Worm (Caenorhabditis elegans) whole organism, L2 larva: ENCODE measurements around the gene T25D3.4.

ENCODE experiments used
- C34F6.9 ChIP-seq: fragments of 150-350 bp; optimal IDR thresholded peaks from 2 replicates; lab custom pipeline; 2014; ENCODE audit warnings: missing biosample characterization, missing genetic modification characterization
- F13H6.1 ChIP-seq: sonication (generic microtip); optimal IDR thresholded peaks from 2 replicates; lab custom pipeline; 2016; ENCODE audit warnings: missing genetic modification characterization, missing compliant biosample characterization
- R02D3.7 ChIP-seq: fragments of 150-350 bp; optimal IDR thresholded peaks from 2 replicates; lab custom pipeline; 2014; ENCODE audit warnings: missing biosample characterization, missing genetic modification characterization
- ZK546.5 ChIP-seq: sonication (generic microtip); optimal IDR thresholded peaks from 2 replicates; lab custom pipeline; 2017; ENCODE audit warnings: missing biosample characterization, missing genetic modification characterization
- alr-1 ChIP-seq: fragments of 150-350 bp; optimal IDR thresholded peaks from 2 replicates; lab custom pipeline; 2014; ENCODE audit warnings: missing biosample characterization, missing genetic modification characterization
- blmp-1 ChIP-seq: sonication (generic microtip); optimal IDR thresholded peaks from 2 replicates; lab custom pipeline; 2017; ENCODE audit warnings: missing genetic modification characterization, mild to moderate bottlenecking, missing compliant biosample characterization, antibody characterized with exemption, moderate library complexity; ENCODE audit not compliant: insufficient read depth
- ceh-16 ChIP-seq: fragments of 150-350 bp; optimal IDR thresholded peaks from 2 replicates; lab custom pipeline; 2014; ENCODE audit warnings: missing biosample characterization, missing genetic modification characterization
- crh-2 ChIP-seq: sonication (generic microtip); optimal IDR thresholded peaks from 2 replicates; lab custom pipeline; 2017; ENCODE audit warnings: missing biosample characterization, missing genetic modification characterization
- dmd-4 ChIP-seq: sonication (generic microtip); optimal IDR thresholded peaks from 2 replicates; lab custom pipeline; 2017; ENCODE audit warnings: missing biosample characterization, missing genetic modification characterization
- elt-1 ChIP-seq: fragments of 150-350 bp; optimal IDR thresholded peaks from 2 replicates; lab custom pipeline; 2014; ENCODE audit warnings: missing biosample characterization, missing genetic modification characterization
- elt-3 ChIP-seq: sonication (generic microtip); optimal IDR thresholded peaks from 2 replicates; lab custom pipeline; 2017; ENCODE audit warnings: missing biosample characterization, missing genetic modification characterization
- fos-1 ChIP-seq: fragments of 150-350 bp; optimal IDR thresholded peaks from 2 replicates; lab custom pipeline; 2014; ENCODE audit warnings: missing biosample characterization, missing genetic modification characterization
- gmeb-1 ChIP-seq: fragments of 150-350 bp; optimal IDR thresholded peaks from 2 replicates; lab custom pipeline; 2014; ENCODE audit warnings: missing biosample characterization, missing genetic modification characterization
- lin-11 ChIP-seq: fragments of 150-350 bp; sonication (generic microtip); optimal IDR thresholded peaks from 2 replicates; lab custom pipeline; 2014; ENCODE audit warnings: missing biosample characterization, missing genetic modification characterization, inconsistent platforms, mixed read lengths
- lin-13 ChIP-seq: fragments of 150-350 bp; optimal IDR thresholded peaks from 2 replicates; lab custom pipeline; 2014; ENCODE audit warnings: missing biosample characterization, missing genetic modification reagents, missing genetic modification characterization
- lsy-2 ChIP-seq, 2 experiments: fragments of 150-350 bp in 1 of 2; sonication (generic microtip) in 1 of 2; optimal IDR thresholded peaks; 2 replicates each; lab custom pipeline; 2014 to 2017; ENCODE audit warnings: missing biosample characterization in 2 of 2, missing genetic modification characterization in 2 of 2
- mab-5 ChIP-seq: fragments of 150-350 bp; optimal IDR thresholded peaks from 2 replicates; lab custom pipeline; 2014; ENCODE audit warnings: missing biosample characterization, missing genetic modification characterization
- mbf-1 ChIP-seq: sonication (generic microtip); optimal IDR thresholded peaks from 2 replicates; lab custom pipeline; 2017; ENCODE audit warnings: missing biosample characterization, missing genetic modification characterization
- nhr-10 ChIP-seq: sonication (generic microtip); optimal IDR thresholded peaks from 2 replicates; lab custom pipeline; 2017; ENCODE audit warnings: missing biosample characterization, missing genetic modification characterization
- nhr-21 ChIP-seq: fragments of 150-350 bp; optimal IDR thresholded peaks from 2 replicates; lab custom pipeline; 2014; ENCODE audit warnings: missing biosample characterization, missing genetic modification characterization
- nhr-23 ChIP-seq: fragments of 150-350 bp; optimal IDR thresholded peaks from 2 replicates; lab custom pipeline; 2014; ENCODE audit warnings: missing biosample characterization, missing genetic modification reagents, missing genetic modification characterization
- nhr-237 ChIP-seq: fragments of 150-350 bp; optimal IDR thresholded peaks from 2 replicates; lab custom pipeline; 2014; ENCODE audit warnings: missing biosample characterization, missing genetic modification characterization
- nhr-25 ChIP-seq: fragments of 150-350 bp; sonication (generic microtip); optimal IDR thresholded peaks from 3 replicates; lab custom pipeline; 2014; ENCODE audit warnings: missing biosample characterization, missing genetic modification characterization
- nhr-6 ChIP-seq: fragments of 150-350 bp; optimal IDR thresholded peaks from 2 replicates; lab custom pipeline; 2014; ENCODE audit warnings: missing biosample characterization, missing genetic modification characterization
- nhr-77 ChIP-seq: fragments of 150-350 bp; optimal IDR thresholded peaks from 2 replicates; lab custom pipeline; 2014; ENCODE audit warnings: missing biosample characterization, missing genetic modification characterization
- peb-1 ChIP-seq: fragments of 150-350 bp; optimal IDR thresholded peaks from 2 replicates; lab custom pipeline; 2014; ENCODE audit warnings: missing biosample characterization, missing genetic modification characterization
- sma-9 ChIP-seq, 2 experiments: fragments of 150-350 bp in 1 of 2; sonication (generic microtip) in 1 of 2; optimal IDR thresholded peaks; 2 replicates each; lab custom pipeline; 2014 to 2016; ENCODE audit warnings: missing genetic modification characterization in 2 of 2, mild to moderate bottlenecking in 1 of 2, missing biosample characterization in 1 of 2, missing compliant biosample characterization in 1 of 2, missing genetic modification reagents in 1 of 2, moderate library complexity in 1 of 2
- snpc-4 ChIP-seq: fragments of 150-350 bp; optimal IDR thresholded peaks from 2 replicates; lab custom pipeline; 2014; ENCODE audit warnings: missing biosample characterization, missing genetic modification characterization
- unc-39 ChIP-seq: fragments of 150-350 bp; optimal IDR thresholded peaks from 2 replicates; lab custom pipeline; 2014; ENCODE audit warnings: missing biosample characterization, missing genetic modification characterization
- unc-55 ChIP-seq: fragments of 150-350 bp; sonication (generic microtip); optimal IDR thresholded peaks from 3 replicates; lab custom pipeline; 2014; ENCODE audit warnings: missing biosample characterization, missing genetic modification reagents, missing genetic modification characterization
- unc-62 ChIP-seq: fragments of 150-350 bp; optimal IDR thresholded peaks from 2 replicates; lab custom pipeline; 2014; ENCODE audit warnings: missing biosample characterization, missing genetic modification reagents, missing genetic modification characterization
- ztf-11 ChIP-seq: sonication (generic microtip); optimal IDR thresholded peaks from 2 replicates; lab custom pipeline; 2017; ENCODE audit warnings: missing biosample characterization, missing genetic modification characterization

Gene T25D3.4

DNA sequence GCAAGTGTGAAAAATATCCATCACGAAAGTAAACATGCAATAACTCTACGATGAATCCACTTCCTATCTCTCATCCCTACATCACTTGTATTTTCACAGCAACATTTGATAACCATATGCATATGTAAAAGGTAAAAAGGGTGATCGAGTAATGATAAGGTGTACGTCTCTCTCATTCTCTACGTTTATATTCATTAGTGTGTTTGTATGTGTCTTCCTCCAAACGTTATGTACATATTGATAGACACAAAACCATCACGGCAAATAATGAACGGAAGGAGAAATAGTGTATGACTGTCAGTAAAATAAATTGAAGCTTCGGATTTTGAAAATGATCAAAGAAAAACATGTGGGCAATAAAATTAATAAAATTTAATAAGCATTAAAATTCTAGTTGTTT lies 24.5 kb upstream of the T25D3.4 start:
- no peak for TF ChIP-seq lsy-2 (tag; optimal IDR thresholded peaks at IDR 0.05; lab: Kevin White, UChicago)
- TF ChIP-seq crh-2 (tag; lab: Kevin White, UChicago), result no peak
- peak; percentile 88 for TF ChIP-seq fos-1 (tag; lab: Kevin White, UChicago)
- TF ChIP-seq unc-55 (GFP tag; lab: Kevin White, UChicago), result no peak

DNA sequence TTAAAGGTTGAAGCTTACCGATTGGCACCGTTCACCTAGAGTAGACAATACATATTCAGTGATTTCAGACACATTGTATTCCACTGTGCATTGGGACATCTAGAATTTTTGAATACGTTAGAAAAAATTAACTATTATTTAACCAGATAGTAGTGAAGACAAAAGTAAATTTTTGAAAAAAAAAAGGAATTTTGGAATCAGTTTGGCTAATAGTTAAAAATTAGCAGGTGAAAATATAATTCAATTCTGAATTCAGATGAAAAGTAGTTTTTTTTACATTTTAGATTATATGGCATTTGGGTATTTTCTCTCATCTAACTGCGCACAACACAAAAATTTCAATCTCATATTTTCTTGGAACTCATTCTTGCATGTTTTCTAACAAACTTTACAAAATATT lies 22.1 kb upstream of the T25D3.4 start, which contains the start of gene nmur-2:
nmur-2 (minus strand) TSS at position 101 of the 400 bp plus-strand sequence.
- TF ChIP-seq fos-1 (tag; lab: Kevin White, UChicago), result no peak
- TF ChIP-seq nhr-21, result no peak
- TF ChIP-seq ceh-16 (tag; lab: Kevin White, UChicago), result no peak
- no peak for TF ChIP-seq peb-1 (tag; lab: Kevin White, UChicago)
- TF ChIP-seq nhr-25 (tag; lab: Kevin White, UChicago), result no peak
- no peak for TF ChIP-seq elt-3 (tag; lab: Kevin White, UChicago)
- TF ChIP-seq nhr-23 (tag; lab: Kevin White, UChicago), result no peak
- no peak for TF ChIP-seq nhr-237 (tag; lab: Kevin White, UChicago)
- no peak for TF ChIP-seq mbf-1 (tag; lab: Kevin White, UChicago)
- no peak for TF ChIP-seq C34F6.9 (tag; lab: Kevin White, UChicago)
- no peak for TF ChIP-seq gmeb-1 (tag; lab: Kevin White, UChicago)
- TF ChIP-seq alr-1 (tag; lab: Kevin White, UChicago), result no peak
- TF ChIP-seq dmd-4, result no peak
- TF ChIP-seq nhr-10, result no peak
- TF ChIP-seq mab-5 (tag; lab: Kevin White, UChicago), result no peak
- no peak for TF ChIP-seq lin-11 (tag; lab: Kevin White, UChicago)
- no peak for TF ChIP-seq lin-13
- TF ChIP-seq blmp-1 (tag; lab: Kevin White, UChicago), result no peak
- no peak for TF ChIP-seq unc-39

DNA sequence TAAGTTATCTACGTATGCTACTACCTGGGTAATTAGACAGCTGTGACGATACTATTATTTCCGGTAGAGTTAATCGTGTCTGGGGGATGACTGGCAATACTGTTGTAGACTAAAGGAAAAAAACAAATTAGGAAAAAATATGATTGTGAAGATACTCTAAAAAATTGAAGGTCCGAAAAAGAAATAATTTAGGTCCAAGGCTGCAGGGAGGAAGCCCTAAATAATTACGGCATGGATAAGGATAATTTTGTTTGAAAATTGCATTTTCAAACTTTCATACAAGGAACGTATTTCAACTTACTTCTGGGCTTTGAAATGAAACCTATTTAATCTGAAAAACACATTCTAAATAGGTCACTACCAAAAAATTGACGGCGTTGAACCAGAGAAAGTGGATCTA lies 18.1 kb upstream of the T25D3.4 start, which contains the start of gene srd-3:
srd-3 (minus strand) TSS at position 101 of the 400 bp plus-strand sequence.
- TF ChIP-seq unc-39 (no peak), nhr-237 (tag; lab: Kevin White, UChicago) (no peak), fos-1 (tag; lab: Kevin White, UChicago) (no peak), lin-11 (tag; lab: Kevin White, UChicago) (no peak), F13H6.1 (tag; lab: Kevin White, UChicago) (no peak), R02D3.7 (tag; lab: Kevin White, UChicago) (no peak), dmd-4 (no peak), sma-9 (GFP tag; optimal IDR thresholded peaks at IDR 0.05; lab: Kevin White, UChicago) (no peak), sma-9 (tag; optimal IDR thresholded peaks at IDR 0.05; lab: Kevin White, UChicago) (no peak)

- TF ChIP-seq peb-1 (tag; lab: Kevin White, UChicago) (no peak), unc-55 (GFP tag; lab: Kevin White, UChicago) (peak; percentile 50), elt-1 (tag; lab: Kevin White, UChicago) (no peak)
These were observed 17.3 kb upstream of the T25D3.4 start for ce11 chrII:129770-130169.

DNA sequence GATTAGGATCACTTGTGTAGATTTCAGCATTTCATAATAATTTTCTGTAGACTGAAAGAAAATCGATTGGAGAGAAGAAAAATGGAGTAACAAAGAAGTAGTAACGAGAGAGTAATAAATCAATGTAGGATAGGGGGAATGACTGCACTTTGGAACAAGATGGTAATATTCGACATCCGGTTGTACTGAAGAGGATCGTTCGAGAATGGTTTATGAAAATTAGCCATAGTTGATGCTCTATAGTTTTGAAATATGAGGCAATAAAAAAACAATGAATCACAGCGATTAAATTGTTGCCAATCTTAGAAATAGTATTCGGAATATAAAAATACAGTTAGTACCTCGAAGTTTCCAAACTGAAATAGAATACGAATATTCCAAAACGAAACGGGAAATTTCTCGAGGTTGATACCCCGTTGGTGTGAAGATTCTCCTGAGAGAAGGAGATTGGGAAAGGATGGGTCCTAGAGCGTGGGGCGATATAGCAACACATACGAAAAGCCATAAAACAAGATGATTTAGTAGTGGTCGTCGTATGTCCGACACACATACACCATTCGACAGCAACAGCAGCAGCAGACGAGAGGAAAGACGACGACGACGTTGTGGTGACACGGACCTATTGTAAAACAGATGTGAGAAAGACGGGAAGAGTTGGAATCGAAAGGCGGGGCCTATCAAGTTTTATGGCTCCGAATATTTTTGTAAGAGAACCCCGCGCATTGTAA lies 13.3 kb upstream of the T25D3.4 start, which contains the start of gene cwn-1:
cwn-1 (minus strand) TSS at position 51 of the 728 bp plus-strand sequence.
- TF ChIP-seq C34F6.9 (tag; lab: Kevin White, UChicago) (no peak), blmp-1 (tag; lab: Kevin White, UChicago) (no peak), dmd-4 (no peak), lin-13 (no peak), nhr-6 (tag; lab: Kevin White, UChicago) (no peak), nhr-77 (tag; lab: Kevin White, UChicago) (no peak), ZK546.5 (no peak), nhr-25 (tag; lab: Kevin White, UChicago) (no peak), ztf-11 (tag; lab: Kevin White, UChicago) (no peak), unc-62 (no peak), snpc-4 (tag; lab: Kevin White, UChicago) (no peak), nhr-237 (tag; lab: Kevin White, UChicago) (no peak), crh-2 (tag; lab: Kevin White, UChicago) (no peak)
- TF ChIP-seq, all 48 proteins: peak for 0
